Fruit fly (Drosophila melanogaster) whole organism, embryonic: ENCODE measurements around the gene st.

Experiments
- Atf6 ChIP-seq: fragments of 200-800 bp; sonication (Bioruptor generic); IDR thresholded peaks from 2 replicates; pipeline ENCODE4 v1.3.6; 2022; ENCODE audit warnings: missing biosample characterization, missing genetic modification characterization
- CG1024 ChIP-seq: fragments of 200-800 bp; sonication (Bioruptor generic); IDR thresholded peaks from 2 replicates; pipeline ENCODE4 v1.3.6; 2022; ENCODE audit warnings: missing biosample characterization, missing genetic modification characterization
- CG10462 ChIP-seq: fragments of 200-800 bp; sonication (Bioruptor generic); optimal IDR thresholded peaks from 2 replicates; lab custom pipeline; 2016; ENCODE audit warnings: missing biosample characterization, missing genetic modification characterization
- CG1233 ChIP-seq: fragments of 200-800 bp; sonication (Bioruptor generic); optimal IDR thresholded peaks from 4 replicates; lab custom pipeline; 2018; ENCODE audit warnings: missing biosample characterization, mild to moderate bottlenecking, missing genetic modification characterization
- CG12659 ChIP-seq: fragments of 200-800 bp; sonication (Bioruptor generic); optimal IDR thresholded peaks from 3 replicates; lab custom pipeline; 2017; ENCODE audit warnings: mild to moderate bottlenecking, missing biosample characterization, missing genetic modification reagents, missing genetic modification characterization
- CG14441 ChIP-seq: fragments of 200-800 bp; sonication (Bioruptor generic); IDR thresholded peaks from 2 replicates; pipeline ENCODE4 v1.3.6; 2022; ENCODE audit warnings: missing biosample characterization, missing genetic modification characterization
- CG15479 ChIP-seq: fragments of 200-800 bp; sonication (Bioruptor generic); optimal IDR thresholded peaks from 3 replicates; lab custom pipeline; 2019; ENCODE audit warnings: missing biosample characterization, mild to moderate bottlenecking, missing genetic modification characterization, moderate library complexity
- CG16863 ChIP-seq: fragments of 200-800 bp; sonication (Bioruptor generic); optimal IDR thresholded peaks from 3 replicates; lab custom pipeline; 2016; ENCODE audit warnings: missing biosample characterization, missing genetic modification characterization
- CG17328 ChIP-seq: fragments of 200-800 bp; sonication (Bioruptor generic); IDR thresholded peaks from 2 replicates; pipeline ENCODE4 v1.3.6; 2022; ENCODE audit warnings: missing biosample characterization, missing genetic modification characterization
- CG17361 ChIP-seq: fragments of 200-800 bp; sonication (Bioruptor generic); IDR thresholded peaks from 3 replicates; pipeline ENCODE4 v1.3.6; 2022; ENCODE audit warnings: missing biosample characterization, missing genetic modification characterization
- CG18262 ChIP-seq: fragments of 200-800 bp; optimal IDR thresholded peaks from 3 replicates; lab custom pipeline; 2019; ENCODE audit warnings: missing biosample characterization, mild to moderate bottlenecking, missing genetic modification characterization, moderate library complexity
- CG2129 ChIP-seq: fragments of 200-800 bp; sonication (Bioruptor generic); IDR thresholded peaks from 2 replicates; pipeline ENCODE4 v1.3.6; 2022; ENCODE audit warnings: missing biosample characterization, missing genetic modification characterization; ENCODE audit not compliant: partially characterized antibody
- CG33213 ChIP-seq: fragments of 200-800 bp; sonication (Bioruptor generic); optimal IDR thresholded peaks from 3 replicates; lab custom pipeline; 2016; ENCODE audit warnings: missing biosample characterization, missing genetic modification characterization
- CG3847 ChIP-seq: fragments of 200-800 bp; sonication (Bioruptor generic); IDR thresholded peaks from 2 replicates; pipeline ENCODE4 v1.3.6; 2022; ENCODE audit warnings: missing biosample characterization, missing genetic modification characterization
- CG4360 ChIP-seq: fragments of 200-800 bp; sonication (Bioruptor generic); IDR thresholded peaks from 2 replicates; pipeline ENCODE4 v1.3.6; 2022; ENCODE audit warnings: missing biosample characterization, missing genetic modification characterization
- CG43689 ChIP-seq: fragments of 200-800 bp; sonication (Bioruptor generic); IDR thresholded peaks from 2 replicates; pipeline ENCODE4 v1.3.6; 2022; ENCODE audit warnings: missing biosample characterization, missing genetic modification characterization
- CG6854 ChIP-seq: fragments of 200-800 bp; sonication (Bioruptor generic); optimal IDR thresholded peaks from 3 replicates; lab custom pipeline; 2017; ENCODE audit warnings: missing biosample characterization, mild to moderate bottlenecking, missing genetic modification characterization
- CG7987 ChIP-seq: fragments of 200-800 bp; sonication (Bioruptor generic); optimal IDR thresholded peaks from 2 replicates; lab custom pipeline; 2018; ENCODE audit warnings: missing biosample characterization, mild to moderate bottlenecking, missing genetic modification characterization, moderate library complexity
- Chrac-16 ChIP-seq: fragments of 200-800 bp; sonication (Bioruptor generic); optimal IDR thresholded peaks from 3 replicates; lab custom pipeline; 2016; ENCODE audit warnings: missing biosample characterization, missing genetic modification characterization
- D19B ChIP-seq: fragments of 200-800 bp; sonication (Bioruptor generic); optimal IDR thresholded peaks from 2 replicates; lab custom pipeline; 2017; ENCODE audit warnings: missing biosample characterization, mild to moderate bottlenecking, missing genetic modification characterization
- Dek ChIP-seq: fragments of 200-800 bp; sonication (Bioruptor generic); optimal IDR thresholded peaks from 3 replicates; lab custom pipeline; 2019; ENCODE audit warnings: missing biosample characterization, mild to moderate bottlenecking, missing genetic modification characterization, moderate library complexity
- GATAe ChIP-seq: fragments of 200-800 bp; sonication (Bioruptor generic); conservative IDR thresholded peaks from 2 replicates; pipeline ENCODE4 v1.3.6; 2022; ENCODE audit warnings: missing biosample characterization, missing genetic modification characterization
- Gug ChIP-seq: fragments of 200-800 bp; sonication (Bioruptor generic); IDR thresholded peaks from 4 replicates; pipeline ENCODE4 v1.3.6; 2022; ENCODE audit warnings: missing biosample characterization, missing genetic modification characterization
- H2.0 ChIP-seq: fragments of 200-800 bp; sonication (Bioruptor generic); IDR thresholded peaks from 2 replicates; pipeline ENCODE4 v1.3.6; 2022; ENCODE audit warnings: missing biosample characterization, missing genetic modification characterization
- HLH3B ChIP-seq: fragments of 200-800 bp; sonication (Bioruptor generic); IDR thresholded peaks from 2 replicates; pipeline ENCODE4 v1.3.6; 2022; ENCODE audit warnings: missing biosample characterization, missing genetic modification characterization
- HLH4C ChIP-seq: fragments of 200-800 bp; sonication (Bioruptor generic); IDR thresholded peaks from 3 replicates; pipeline ENCODE4 v1.3.6; 2022; ENCODE audit warnings: missing biosample characterization, missing genetic modification characterization; ENCODE audit not compliant: partially characterized antibody
- Hmr ChIP-seq: fragments of 200-800 bp; sonication (Bioruptor generic); optimal IDR thresholded peaks from 3 replicates; lab custom pipeline; 2017; ENCODE audit warnings: mild to moderate bottlenecking, missing biosample characterization, missing genetic modification reagents, missing genetic modification characterization
- MESR4 ChIP-seq: fragments of 200-800 bp; sonication (Bioruptor generic); optimal IDR thresholded peaks from 2 replicates; lab custom pipeline; 2018; ENCODE audit warnings: missing biosample characterization, mild to moderate bottlenecking, missing genetic modification characterization, moderate library complexity
- NC2α ChIP-seq: fragments of 200-800 bp; sonication (Bioruptor generic); optimal IDR thresholded peaks from 2 replicates; lab custom pipeline; 2016; ENCODE audit warnings: missing biosample characterization, missing genetic modification characterization
- Six4 ChIP-seq: fragments of 200-800 bp; sonication (Bioruptor generic); optimal IDR thresholded peaks from 2 replicates; lab custom pipeline; 2016; ENCODE audit warnings: missing biosample characterization, missing genetic modification characterization
- Sox100B ChIP-seq: fragments of 200-800 bp; sonication (Bioruptor generic); optimal IDR thresholded peaks from 3 replicates; lab custom pipeline; 2018; ENCODE audit warnings: missing biosample characterization, mild to moderate bottlenecking, missing genetic modification characterization
- Sox102F ChIP-seq: fragments of 200-800 bp; sonication (Bioruptor generic); optimal IDR thresholded peaks from 2 replicates; lab custom pipeline; 2018; ENCODE audit warnings: missing biosample characterization, mild to moderate bottlenecking, missing genetic modification characterization, moderate library complexity
- crol ChIP-seq: fragments of 200-800 bp; sonication (Bioruptor generic); IDR thresholded peaks from 2 replicates; pipeline ENCODE4 v1.3.6; 2022; ENCODE audit warnings: missing biosample characterization, missing genetic modification characterization
- h ChIP-seq: fragments of >200 bp; optimal IDR thresholded peaks from 2 replicates; lab custom pipeline; 2017
- hkb ChIP-seq, 2 experiments: fragments of 200-800 bp in 1 of 2; fragments of >200 bp in 1 of 2; sonication (Bioruptor generic) in 1 of 2; IDR thresholded peaks in 1 of 2; optimal IDR thresholded peaks in 1 of 2; 2 replicates each; pipeline versions ENCODE4 v1.3.6 to Lab custom; 2017 to 2022; ENCODE audit warnings: missing biosample characterization in 1 of 2, missing genetic modification characterization in 1 of 2
- hth ChIP-seq: fragments of >200 bp; optimal IDR thresholded peaks from 2 replicates; lab custom pipeline; 2017; ENCODE audit warnings: inconsistent platforms
- insv ChIP-seq, 2 experiments: fragments of 200-800 bp; sonication (Bioruptor generic); optimal IDR thresholded peaks; 3 replicates each; lab custom pipeline; 2016 to 2018; ENCODE audit warnings: missing biosample characterization in 2 of 2, missing genetic modification characterization in 2 of 2
- kni ChIP-seq: fragments of 200-800 bp; sonication (Bioruptor generic); optimal IDR thresholded peaks from 3 replicates; lab custom pipeline; 2017; ENCODE audit warnings: mild to moderate bottlenecking, missing biosample characterization, missing genetic modification reagents, missing genetic modification characterization
- pan ChIP-seq, 4 experiments: fragments of >200 bp in 3 of 4; fragments of 200-800 bp in 1 of 4; sonication (Bioruptor generic) in 1 of 4; optimal IDR thresholded peaks in 3 of 4; IDR thresholded peaks in 1 of 4; 2 replicates each; pipeline versions ENCODE4 v1.3.6 to Lab custom; 2017 to 2022; ENCODE audit warnings: missing biosample characterization in 2 of 4, missing genetic modification characterization in 2 of 4, mixed read lengths in 1 of 4
- peb ChIP-seq: fragments of 200-800 bp; sonication (Bioruptor generic); IDR thresholded peaks from 2 replicates; pipeline ENCODE4 v1.3.6; 2022; ENCODE audit warnings: missing biosample characterization, missing genetic modification characterization
- salm ChIP-seq: fragments of 200-800 bp; sonication (Bioruptor generic); optimal IDR thresholded peaks from 2 replicates; lab custom pipeline; 2018; ENCODE audit warnings: missing biosample characterization, mild to moderate bottlenecking, missing genetic modification characterization
- sob ChIP-seq: fragments of 200-800 bp; sonication (Bioruptor generic); IDR thresholded peaks from 2 replicates; pipeline ENCODE4 v1.3.6; 2022; ENCODE audit warnings: missing biosample characterization, missing genetic modification characterization
- tll ChIP-seq, 2 experiments: fragments of 200-800 bp in 1 of 2; fragments of >200 bp in 1 of 2; sonication (Bioruptor generic) in 1 of 2; optimal IDR thresholded peaks; 2 replicates each; lab custom pipeline; 2017 to 2019; ENCODE audit warnings: missing biosample characterization in 2 of 2, missing genetic modification characterization in 2 of 2, mild to moderate bottlenecking in 1 of 2, moderate library complexity in 1 of 2
- zen ChIP-seq: fragments of 200-800 bp; sonication (Bioruptor generic); optimal IDR thresholded peaks from 3 replicates; lab custom pipeline; 2018; ENCODE audit warnings: missing biosample characterization, mild to moderate bottlenecking, missing genetic modification characterization, moderate library complexity

Gene st

DNA sequence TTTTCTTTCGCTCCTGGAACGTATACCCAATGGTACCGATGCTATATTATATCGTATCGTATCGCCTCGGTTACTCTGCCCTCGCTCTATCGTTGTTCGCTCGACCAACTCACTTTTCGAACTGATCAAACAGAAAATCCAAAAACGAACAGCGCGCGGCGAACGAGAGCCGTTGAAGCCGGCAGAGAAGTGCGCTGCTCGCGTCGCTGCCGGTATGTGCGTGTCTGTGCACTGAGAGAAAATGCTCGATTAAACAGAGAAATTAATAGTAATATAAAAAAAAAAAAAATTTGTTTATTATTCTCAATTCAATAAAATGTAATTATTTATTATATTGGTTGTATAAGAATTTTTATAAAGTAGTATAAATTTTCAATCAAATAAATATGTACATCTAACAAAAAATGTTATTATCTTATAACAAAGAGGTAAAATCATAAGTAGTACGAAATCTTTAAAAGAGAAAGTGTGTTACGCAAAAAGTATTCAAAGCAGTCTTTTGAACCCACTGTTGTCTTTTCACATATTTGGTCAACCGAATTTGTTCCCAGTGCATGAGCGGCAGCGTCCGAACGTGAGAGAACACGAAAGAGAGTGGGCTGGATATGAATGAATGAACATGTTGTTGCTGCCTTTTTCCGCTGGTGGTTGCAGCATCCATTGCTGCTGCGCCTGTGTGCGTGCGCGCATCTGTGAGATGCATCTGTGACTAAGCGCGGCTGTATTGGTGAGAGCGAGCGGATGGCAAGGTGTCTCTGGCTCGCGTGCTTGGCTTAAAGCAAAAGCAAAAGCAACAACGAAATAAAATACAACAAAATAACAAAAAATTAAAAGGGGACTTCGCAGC lies 13.7 kb upstream of the st start, which contains the start of gene aos (continued):
- TF ChIP-seq CG7987 (GFP tag; lab: Kevin White, UChicago) (peak; percentile 33), H2.0 (peak; percentile 78), Six4 (peak; percentile 96), CG16863 (GFP tag; lab: Kevin White, UChicago) (peak; percentile 1), GATAe (no peak), peb (GFP tag; lab: Robert Waterston, UW) (peak; percentile 23; the same call in 1 of the 2 replicates), HLH4C (GFP tag; lab: Robert Waterston, UW) (no peak), CG17361 (GFP tag; lab: Robert Waterston, UW) (peak; percentile 100)
- TF ChIP-seq, all 482 proteins: peak for 356

DNA sequence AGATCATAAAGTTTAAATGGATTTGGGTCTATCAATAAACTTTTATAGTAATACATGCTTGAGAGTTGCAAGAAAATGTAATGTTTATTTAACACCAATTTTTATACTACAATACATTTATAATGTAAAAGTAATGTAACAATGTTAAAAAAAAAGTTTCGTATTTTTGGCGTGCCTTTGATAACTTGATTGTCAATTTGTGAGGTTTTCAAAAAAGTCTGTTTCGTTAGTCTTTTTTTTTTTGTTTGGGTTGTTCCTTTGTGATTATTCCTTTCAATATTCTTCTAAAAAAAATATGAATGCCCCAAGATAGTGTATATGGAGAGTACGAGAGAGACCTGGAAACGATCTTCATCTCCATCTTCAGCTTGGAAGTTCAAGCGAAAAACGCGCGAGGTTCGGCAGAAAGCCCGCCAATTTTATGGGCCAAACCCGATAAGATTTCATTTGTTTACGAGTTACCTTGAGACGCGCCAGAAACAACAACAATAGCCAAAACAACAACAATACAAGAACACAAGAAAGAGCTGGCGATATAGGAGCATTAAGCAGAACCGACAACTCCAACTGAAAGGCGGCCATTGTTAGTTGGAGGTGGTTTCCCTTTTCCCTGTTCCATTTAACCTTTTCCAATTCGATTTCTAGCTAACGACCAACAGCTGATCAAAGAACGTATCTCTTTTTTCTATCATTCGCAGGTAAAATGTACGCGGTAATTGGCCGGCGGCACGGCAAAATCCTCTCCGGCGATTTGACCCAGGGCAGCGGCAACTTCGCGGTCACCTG lies 12.5 kb upstream of the st start:
- TF ChIP-seq insv (GFP tag; optimal IDR thresholded peaks at IDR 0.05; lab: Kevin White, UChicago) = peak; percentile 6 to 93
- no peak for TF ChIP-seq Hmr (GFP tag; lab: Kevin White, UChicago)
- TF ChIP-seq tll (GFP tag; optimal IDR thresholded peaks at IDR 0.05; lab: Kevin White, UChicago) = peak in 1 of 2 experiments; percentile 56
- TF ChIP-seq kni (GFP tag; lab: Kevin White, UChicago) = no peak
- no peak for TF ChIP-seq CG18262 (tag; lab: Kevin White, UChicago)
- TF ChIP-seq zen (tag; lab: Kevin White, UChicago) = peak; percentile 64
- TF ChIP-seq Chrac-16 = no peak
- TF ChIP-seq CG15479 (GFP tag; lab: Kevin White, UChicago) = peak; percentile 8
- TF ChIP-seq CG4360 (GFP tag; lab: Robert Waterston, UW) = peak; percentile 81
- no peak for TF ChIP-seq CG6854 (GFP tag; lab: Kevin White, UChicago)

DNA sequence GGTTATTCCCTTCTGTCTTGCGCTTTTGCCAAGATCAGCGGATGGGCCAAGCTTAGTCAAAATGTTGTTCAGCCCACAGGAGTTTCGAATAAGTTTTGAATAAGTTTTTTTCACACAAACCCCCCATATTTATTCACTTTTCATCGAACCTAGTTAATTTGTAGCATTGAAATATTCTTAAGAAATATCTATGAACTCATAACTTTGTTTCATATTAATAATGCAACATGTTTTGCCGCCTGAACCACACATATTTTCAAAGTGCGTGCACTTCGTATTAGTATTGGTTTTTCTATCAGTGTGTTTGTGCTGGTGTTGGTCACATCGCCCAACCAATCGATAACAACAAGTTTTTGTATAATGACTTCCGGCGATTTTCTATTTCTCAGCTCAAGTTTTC lies 10.9 kb upstream of the st start:
- no peak for TF ChIP-seq hkb (optimal IDR thresholded peaks at IDR 0.05; lab: Kevin White, UChicago)
- TF ChIP-seq hkb (GFP tag; IDR thresholded peaks at IDR 0.05; lab: Robert Waterston, UW) = 0 out of 2 replicates have a peak, but pooled peaks have one; percentile 46
- peak; percentile 68 for TF ChIP-seq CG18262 (tag; lab: Kevin White, UChicago)
- no peak for TF ChIP-seq D19B
- no peak for TF ChIP-seq CG43689 (GFP tag; lab: Robert Waterston, UW)
- peak; percentile 16; the same call in 1 of the 2 replicates for TF ChIP-seq sob (GFP tag; lab: Robert Waterston, UW)
- TF ChIP-seq pan (optimal IDR thresholded peaks at IDR 0.05; lab: Kevin White, UChicago) = no peak
- TF ChIP-seq pan (GFP tag; optimal IDR thresholded peaks at IDR 0.05 in 1 of 2, IDR thresholded peaks at IDR 0.05 in 1 of 2) = peak in 1 of 2 experiments; percentile 87
- TF ChIP-seq CG3847 (GFP tag; lab: Robert Waterston, UW) = no peak
- TF ChIP-seq CG1024 = no peak
- no peak for TF ChIP-seq crol (GFP tag; lab: Robert Waterston, UW)
- no peak for TF ChIP-seq Atf6 (GFP tag; lab: Robert Waterston, UW)
- TF ChIP-seq CG1233 (GFP tag; lab: Kevin White, UChicago) = peak; percentile 7
- no peak for TF ChIP-seq hth (lab: Kevin White, UChicago)
- TF ChIP-seq Gug (GFP tag; lab: Robert Waterston, UW) = peak; percentile 3; the same call in 1 of the 4 replicates
- 0 out of 2 replicates have a peak, but pooled peaks have one; percentile 7 for TF ChIP-seq CG17328 (GFP tag; lab: Robert Waterston, UW)
- peak; percentile 36 for TF ChIP-seq Sox102F (GFP tag; lab: Kevin White, UChicago)
- TF ChIP-seq h (lab: Kevin White, UChicago) = no peak
- no peak for TF ChIP-seq NC2α (GFP tag; lab: Kevin White, UChicago)
- TF ChIP-seq CG14441 (GFP tag; lab: Robert Waterston, UW) = peak; percentile 73
- TF ChIP-seq CG12659 = no peak
- TF ChIP-seq MESR4 (GFP tag; lab: Kevin White, UChicago) = no peak
- TF ChIP-seq CG2129 (GFP tag; lab: Robert Waterston, UW) = no peak
- TF ChIP-seq CG33213 (GFP tag; lab: Kevin White, UChicago) = no peak
- TF ChIP-seq Sox100B (GFP tag; lab: Kevin White, UChicago) = peak; percentile 35
- TF ChIP-seq CG10462 (GFP tag; lab: Kevin White, UChicago) = no peak
- no peak for TF ChIP-seq Dek (tag; lab: Kevin White, UChicago)
- peak; percentile 22 for TF ChIP-seq salm (tag; lab: Kevin White, UChicago)
- TF ChIP-seq HLH3B = peak; percentile 16; the same call in 1 of the 2 replicates
